Fruit fly (Drosophila melanogaster) whole organism, embryonic: Measurements from ENCODE around the gene CG33281.

Experiments used
- Asciz ChIP-seq: fragments of 200-800 bp; sonication (Bioruptor generic); optimal IDR thresholded peaks from 2 replicates; lab custom pipeline; 2017; ENCODE audit warnings: missing biosample characterization, mild to moderate bottlenecking, missing genetic modification characterization, missing genetic modification reagents
- Awh ChIP-seq: fragments of 200-800 bp; sonication (Bioruptor generic); IDR thresholded peaks from 2 replicates; pipeline ENCODE4, ENCODE4 v1.3.6; 2022; ENCODE audit warnings: missing biosample characterization, missing genetic modification characterization
- CG10209 ChIP-seq: fragments of 200-800 bp; sonication (Bioruptor generic); optimal IDR thresholded peaks from 3 replicates; lab custom pipeline; 2017; ENCODE audit warnings: missing biosample characterization, mild to moderate bottlenecking, missing genetic modification characterization, missing genetic modification reagents
- CG10274 ChIP-seq: fragments of 200-800 bp; sonication (Bioruptor generic); optimal IDR thresholded peaks from 3 replicates; lab custom pipeline; 2017; ENCODE audit warnings: missing biosample characterization, mild to moderate bottlenecking, missing genetic modification characterization
- CG10543 ChIP-seq: fragments of 200-800 bp; sonication (Bioruptor generic); optimal IDR thresholded peaks from 3 replicates; lab custom pipeline; 2017; ENCODE audit warnings: missing biosample characterization, mild to moderate bottlenecking, missing genetic modification characterization, moderate library complexity
- CG12219 ChIP-seq: fragments of 200-800 bp; sonication (Bioruptor generic); optimal IDR thresholded peaks from 3 replicates; lab custom pipeline; 2018; ENCODE audit warnings: missing biosample characterization, mild to moderate bottlenecking, missing genetic modification characterization
- CG12769 ChIP-seq: fragments of 200-800 bp; sonication (Bioruptor generic); optimal IDR thresholded peaks from 2 replicates; lab custom pipeline; 2019; ENCODE audit warnings: missing biosample characterization, mild to moderate bottlenecking, missing genetic modification characterization, moderate library complexity
- CG13296 ChIP-seq: fragments of 200-800 bp; sonication (Bioruptor generic); optimal IDR thresholded peaks from 3 replicates; lab custom pipeline; 2018; ENCODE audit warnings: missing biosample characterization, mild to moderate bottlenecking, missing genetic modification characterization
- CG1529 ChIP-seq: fragments of 200-800 bp; sonication (Bioruptor generic); optimal IDR thresholded peaks from 3 replicates; lab custom pipeline; 2018; ENCODE audit warnings: missing biosample characterization, missing genetic modification characterization
- CG15696 ChIP-seq: fragments of 200-800 bp; sonication (Bioruptor generic); optimal IDR thresholded peaks from 2 replicates; lab custom pipeline; 2019; ENCODE audit warnings: missing biosample characterization, mild to moderate bottlenecking, missing genetic modification characterization, moderate library complexity
- CG16779 ChIP-seq: fragments of 200-800 bp; sonication (Bioruptor generic); IDR thresholded peaks from 2 replicates; pipeline ENCODE4 v1.3.6; 2022; ENCODE audit warnings: missing biosample characterization, missing genetic modification characterization
- CG17359 ChIP-seq: fragments of 200-800 bp; sonication (Bioruptor generic); optimal IDR thresholded peaks from 3 replicates; lab custom pipeline; 2018; ENCODE audit warnings: missing biosample characterization, mild to moderate bottlenecking, missing genetic modification characterization, moderate library complexity
- CG17385 ChIP-seq: fragments of 200-800 bp; sonication (Bioruptor generic); optimal IDR thresholded peaks from 3 replicates; lab custom pipeline; 2018; ENCODE audit warnings: missing biosample characterization, mild to moderate bottlenecking, missing genetic modification characterization
- CG18011 ChIP-seq: fragments of 200-800 bp; sonication (Bioruptor generic); optimal IDR thresholded peaks from 2 replicates; lab custom pipeline; 2017; ENCODE audit warnings: missing biosample characterization, missing genetic modification characterization, mild to moderate bottlenecking, moderate library complexity, missing genotype
- CG18476 ChIP-seq: fragments of 200-800 bp; sonication (Bioruptor generic); optimal IDR thresholded peaks from 2 replicates; lab custom pipeline; 2016; ENCODE audit warnings: missing biosample characterization, mild to moderate bottlenecking, missing genetic modification characterization
- CG18599 ChIP-seq: fragments of 200-800 bp; sonication (Bioruptor generic); optimal IDR thresholded peaks from 3 replicates; lab custom pipeline; 2017; ENCODE audit warnings: missing biosample characterization, missing genetic modification characterization, mild to moderate bottlenecking, moderate library complexity, missing genetic modification reagents
- CG31365 ChIP-seq: fragments of 200-800 bp; sonication (Bioruptor generic); optimal IDR thresholded peaks from 2 replicates; lab custom pipeline; 2018; ENCODE audit warnings: missing biosample characterization, mild to moderate bottlenecking, missing genetic modification characterization
- CG31441 ChIP-seq: fragments of 200-800 bp; sonication (Bioruptor generic); IDR thresholded peaks from 2 replicates; pipeline ENCODE4 v1.3.6; 2022; ENCODE audit warnings: missing biosample characterization, missing genetic modification characterization
- CG3407 ChIP-seq: fragments of 200-800 bp; sonication (Bioruptor generic); optimal IDR thresholded peaks from 2 replicates; lab custom pipeline; 2018; ENCODE audit warnings: missing biosample characterization, mild to moderate bottlenecking, missing genetic modification characterization
- CG3995 ChIP-seq: fragments of 200-800 bp; sonication (Bioruptor generic); optimal IDR thresholded peaks from 3 replicates; lab custom pipeline; 2016; ENCODE audit warnings: missing biosample characterization, missing genetic modification characterization
- CG4707 ChIP-seq: fragments of 200-800 bp; sonication (Bioruptor generic); optimal IDR thresholded peaks from 2 replicates; lab custom pipeline; 2018; ENCODE audit warnings: missing biosample characterization, mild to moderate bottlenecking, missing genetic modification characterization, moderate library complexity
- CG6765 ChIP-seq: fragments of 200-800 bp; sonication (Bioruptor generic); optimal IDR thresholded peaks from 3 replicates; lab custom pipeline; 2017; ENCODE audit warnings: missing biosample characterization, mild to moderate bottlenecking, missing genetic modification characterization
- CG6813 ChIP-seq: fragments of 200-800 bp; sonication (Bioruptor generic); optimal IDR thresholded peaks from 2 replicates; lab custom pipeline; 2017; ENCODE audit warnings: missing biosample characterization, missing genetic modification characterization, mild to moderate bottlenecking, moderate library complexity, missing genetic modification reagents
- CG7928 ChIP-seq: fragments of 200-800 bp; sonication (Bioruptor generic); optimal IDR thresholded peaks from 2 replicates; lab custom pipeline; 2017; ENCODE audit warnings: missing biosample characterization, mild to moderate bottlenecking, missing genetic modification characterization
- CG7963 ChIP-seq: fragments of 200-800 bp; sonication (Bioruptor generic); IDR thresholded peaks from 3 replicates; pipeline ENCODE4 v1.3.6; 2022; ENCODE audit warnings: missing biosample characterization, missing genetic modification characterization; ENCODE audit not compliant: partially characterized antibody
- CG9215 ChIP-seq: fragments of 200-800 bp; sonication (Bioruptor generic); IDR thresholded peaks from 2 replicates; pipeline ENCODE4 v1.3.6; 2022; ENCODE audit warnings: missing biosample characterization, missing genetic modification characterization
- CG9817 ChIP-seq: fragments of 200-800 bp; sonication (Bioruptor generic); optimal IDR thresholded peaks from 2 replicates; lab custom pipeline; 2018; ENCODE audit warnings: missing biosample characterization, mild to moderate bottlenecking, missing genetic modification characterization, moderate library complexity
- CkIIα-i1 ChIP-seq: fragments of 200-800 bp; sonication (Bioruptor generic); IDR thresholded peaks from 2 replicates; pipeline ENCODE4 v1.3.6; 2022; ENCODE audit warnings: missing biosample characterization, missing genetic modification characterization
- Dek ChIP-seq: fragments of 200-800 bp; sonication (Bioruptor generic); optimal IDR thresholded peaks from 3 replicates; lab custom pipeline; 2019; ENCODE audit warnings: missing biosample characterization, mild to moderate bottlenecking, missing genetic modification characterization, moderate library complexity
- Dll ChIP-seq: fragments of 200-800 bp; sonication (Bioruptor generic); IDR thresholded peaks from 4 replicates; pipeline ENCODE4 v1.3.6; 2022; ENCODE audit warnings: missing biosample characterization, missing genetic modification characterization; ENCODE audit not compliant: partially characterized antibody
- E2f2 ChIP-seq: fragments of 200-800 bp; sonication (Bioruptor generic); IDR thresholded peaks from 2 replicates; pipeline ENCODE4 v1.3.6; 2022; ENCODE audit warnings: missing biosample characterization, missing genetic modification characterization
- Hmr ChIP-seq: fragments of 200-800 bp; sonication (Bioruptor generic); optimal IDR thresholded peaks from 3 replicates; lab custom pipeline; 2017; ENCODE audit warnings: mild to moderate bottlenecking, missing biosample characterization, missing genetic modification reagents, missing genetic modification characterization
- Hr78 ChIP-seq, 2 experiments: fragments of 200-800 bp in 1 of 2; fragments of >200 bp in 1 of 2; sonication (Bioruptor generic) in 1 of 2; optimal IDR thresholded peaks; 2 replicates each; lab custom pipeline; 2017 to 2019; ENCODE audit warnings: missing biosample characterization in 2 of 2, missing genetic modification characterization in 2 of 2, mild to moderate bottlenecking in 1 of 2, moderate library complexity in 1 of 2
- NC2β ChIP-seq: fragments of 200-800 bp; sonication (Bioruptor generic); optimal IDR thresholded peaks from 2 replicates; lab custom pipeline; 2016; ENCODE audit warnings: missing biosample characterization, missing genetic modification characterization
- Sox100B ChIP-seq: fragments of 200-800 bp; sonication (Bioruptor generic); optimal IDR thresholded peaks from 3 replicates; lab custom pipeline; 2018; ENCODE audit warnings: missing biosample characterization, mild to moderate bottlenecking, missing genetic modification characterization
- Xrp1 ChIP-seq: fragments of 200-800 bp; sonication (Bioruptor generic); IDR thresholded peaks from 2 replicates; pipeline ENCODE4 v1.3.6; 2022; ENCODE audit warnings: missing biosample characterization, missing genetic modification characterization
- ato ChIP-seq: fragments of 200-800 bp; sonication (Bioruptor generic); IDR thresholded peaks from 2 replicates; pipeline ENCODE4 v1.3.6; 2022; ENCODE audit warnings: missing biosample characterization, missing genetic modification characterization; ENCODE audit not compliant: partially characterized antibody
- dmrt99B ChIP-seq: fragments of 200-800 bp; sonication (Bioruptor generic); optimal IDR thresholded peaks from 2 replicates; lab custom pipeline; 2018; ENCODE audit warnings: missing biosample characterization, mild to moderate bottlenecking, missing genetic modification characterization, moderate library complexity
- exex ChIP-seq: fragments of 200-800 bp; sonication (Bioruptor generic); optimal IDR thresholded peaks from 4 replicates; lab custom pipeline; 2018; ENCODE audit warnings: missing biosample characterization, mild to moderate bottlenecking, missing genetic modification characterization, moderate library complexity
- fd64A ChIP-seq: fragments of 200-800 bp; sonication (Bioruptor generic); optimal IDR thresholded peaks from 3 replicates; lab custom pipeline; 2018; ENCODE audit warnings: missing biosample characterization, mild to moderate bottlenecking, missing genetic modification characterization
- fu2 ChIP-seq: fragments of 200-800 bp; sonication (Bioruptor generic); optimal IDR thresholded peaks from 2 replicates; lab custom pipeline; 2016; ENCODE audit warnings: missing biosample characterization, missing genetic modification characterization
- jigr1 ChIP-seq: fragments of 200-800 bp; sonication (Bioruptor generic); IDR thresholded peaks from 3 replicates; pipeline ENCODE4 v1.3.6; 2022; ENCODE audit warnings: missing biosample characterization, missing genetic modification characterization
- nau ChIP-seq: fragments of 200-800 bp; sonication (Bioruptor generic); optimal IDR thresholded peaks from 3 replicates; lab custom pipeline; 2017; ENCODE audit warnings: missing biosample characterization, mild to moderate bottlenecking, missing genetic modification characterization, missing genetic modification reagents
- shn ChIP-seq: fragments of 200-800 bp; sonication (Bioruptor generic); optimal IDR thresholded peaks from 3 replicates; lab custom pipeline; 2016; ENCODE audit warnings: missing biosample characterization, missing genetic modification characterization
- so ChIP-seq: fragments of 200-800 bp; sonication (Bioruptor generic); IDR thresholded peaks from 3 replicates; pipeline ENCODE4 v1.3.6; 2022; ENCODE audit warnings: missing biosample characterization, missing genetic modification characterization
- tap ChIP-seq: fragments of 200-800 bp; optimal IDR thresholded peaks from 3 replicates; lab custom pipeline; 2019; ENCODE audit warnings: missing biosample characterization, mild to moderate bottlenecking, missing genetic modification characterization, moderate library complexity
- toy ChIP-seq: fragments of 200-800 bp; sonication (Bioruptor generic); IDR thresholded peaks from 2 replicates; pipeline ENCODE4 v1.3.6; 2022; ENCODE audit warnings: missing biosample characterization, missing genetic modification characterization
- usp ChIP-seq: fragments of >200 bp; optimal IDR thresholded peaks from 2 replicates; lab custom pipeline; 2017; ENCODE audit warnings: missing biosample characterization, missing genetic modification characterization
- zfh2 ChIP-seq: fragments of 200-800 bp; sonication (Bioruptor generic); optimal IDR thresholded peaks from 2 replicates; lab custom pipeline; 2016; ENCODE audit warnings: missing biosample characterization, missing genetic modification characterization

The CG33281 gene

dm6 chr2L:3280484-3280993 is 43.5 kb upstream of the CG33281 start, which contains the start of gene OtopLb:
TSS of gene OtopLb (minus strand) at chr2L:3280534.
- TF ChIP-seq CG18011 (GFP tag; lab: Kevin White, UChicago) (no peak), CG17359 (tag; lab: Kevin White, UChicago) (no peak), Dek (no peak), nau (GFP tag; lab: Kevin White, UChicago) (peak; percentile 31), CG15696 (tag; lab: Kevin White, UChicago) (peak; percentile 10), CG6813 (GFP tag; lab: Kevin White, UChicago) (peak; percentile 65), CG12219 (GFP tag; lab: Kevin White, UChicago) (no peak), Asciz (GFP tag; lab: Kevin White, UChicago) (peak; percentile 59), CG3995 (GFP tag; lab: Kevin White, UChicago) (no peak), CG31365 (peak; percentile 34), CG16779 (GFP tag; lab: Robert Waterston, UW) (no peak), CG17385 (GFP tag; lab: Kevin White, UChicago) (peak; percentile 10), CG7928 (GFP tag; lab: Kevin White, UChicago) (peak; percentile 22), tap (tag; lab: Kevin White, UChicago) (peak; percentile 1), CG12769 (tag; lab: Kevin White, UChicago) (peak; percentile 33), CG18599 (peak; percentile 69), Sox100B (peak; percentile 49), CG3407 (GFP tag; lab: Kevin White, UChicago) (peak; percentile 36), E2f2 (GFP tag; lab: Robert Waterston, UW) (no peak), CG9817 (tag; lab: Kevin White, UChicago) (no peak), CkIIα-i1 (GFP tag; lab: Robert Waterston, UW) (no peak), NC2β (no peak), exex (tag; lab: Kevin White, UChicago) (peak; percentile 62), Hmr (peak; percentile 72), CG18476 (GFP tag; lab: Kevin White, UChicago) (no peak), jigr1 (no peak), ato (GFP tag; lab: Robert Waterston, UW) (no peak), CG31441 (no peak; the same call in 1 of the 2 replicates), Awh (no peak), shn (no peak), Dll (GFP tag; lab: Robert Waterston, UW) (no peak), dmrt99B (no peak), usp (GFP tag; lab: Kevin White, UChicago) (no peak), fd64A (peak; percentile 50), CG4707 (GFP tag; lab: Kevin White, UChicago) (peak; percentile 15), CG13296 (GFP tag; lab: Kevin White, UChicago) (peak; percentile 65), Xrp1 (GFP tag; lab: Robert Waterston, UW) (no peak), CG10543 (peak; percentile 52), fu2 (GFP tag; lab: Kevin White, UChicago) (no peak), Hr78 (GFP tag; optimal IDR thresholded peaks at IDR 0.05; lab: Kevin White, UChicago) (peak in 1 of 2 experiments; percentile 55), CG10209 (GFP tag; lab: Kevin White, UChicago) (peak; percentile 22), CG9215 (GFP tag; lab: Robert Waterston, UW) (no peak), toy (no peak), so (no peak), CG1529 (GFP tag; lab: Kevin White, UChicago) (no peak), zfh2 (no peak), CG7963 (no peak), CG10274 (no peak), CG6765 (peak; percentile 37)
